Worm (Caenorhabditis elegans) whole organism, L3 larva: ENCODE measurements around the gene K10D11.7.

Source experiments
- ZK546.5 ChIP-seq: sonication (generic microtip); optimal IDR thresholded peaks from 2 replicates; lab custom pipeline; 2017; ENCODE audit warnings: missing biosample characterization, missing genetic modification characterization
- aly-2 ChIP-seq: fragments of 150-350 bp; optimal IDR thresholded peaks from 2 replicates; lab custom pipeline; 2014; ENCODE audit warnings: missing biosample characterization, missing genetic modification characterization
- ama-1 ChIP-seq: fragments of 150-350 bp; optimal IDR thresholded peaks from 2 replicates; lab custom pipeline; 2018
- ceh-28 ChIP-seq: fragments of 150-350 bp; optimal IDR thresholded peaks from 2 replicates; lab custom pipeline; 2014; ENCODE audit warnings: missing biosample characterization, missing genetic modification reagents, missing genetic modification characterization
- ceh-82 ChIP-seq: fragments of 150-350 bp; optimal IDR thresholded peaks from 2 replicates; lab custom pipeline; 2014; ENCODE audit warnings: missing biosample characterization, missing genetic modification characterization
- ceh-9 ChIP-seq: sonication (generic microtip); optimal IDR thresholded peaks from 2 replicates; lab custom pipeline; 2018; ENCODE audit warnings: missing biosample characterization, missing genetic modification characterization
- daf-12 ChIP-seq: fragments of 150-350 bp; optimal IDR thresholded peaks from 2 replicates; lab custom pipeline; 2014; ENCODE audit warnings: missing biosample characterization, missing genetic modification reagents, missing genetic modification characterization
- egl-27 ChIP-seq: sonication (generic microtip); optimal IDR thresholded peaks from 4 replicates; lab custom pipeline; 2017; ENCODE audit warnings: missing biosample characterization, missing genetic modification reagents, missing genetic modification characterization
- egl-5 ChIP-seq: fragments of 150-350 bp; optimal IDR thresholded peaks from 2 replicates; lab custom pipeline; 2017; ENCODE audit warnings: missing biosample characterization, missing genetic modification reagents, missing genetic modification characterization, inconsistent platforms
- elt-1 ChIP-seq: fragments of 150-350 bp; optimal IDR thresholded peaks from 2 replicates; lab custom pipeline; 2014; ENCODE audit warnings: missing biosample characterization, missing genetic modification characterization
- elt-2 ChIP-seq: sonication (generic microtip); optimal IDR thresholded peaks from 2 replicates; lab custom pipeline; 2016; ENCODE audit warnings: missing genetic modification reagents, mild to moderate bottlenecking, missing genetic modification characterization, missing compliant biosample characterization
- elt-3 ChIP-seq, 3 experiments: fragments of 150-350 bp in 1 of 3; sonication (generic microtip) in 2 of 3; optimal IDR thresholded peaks; 2 replicates in 2 of 3; 4 replicates in 1 of 3; lab custom pipeline; 2014 to 2017; ENCODE audit warnings: missing biosample characterization in 3 of 3, missing genetic modification characterization in 3 of 3
- fkh-10 ChIP-seq: sonication (generic microtip); optimal IDR thresholded peaks from 2 replicates; lab custom pipeline; 2017; ENCODE audit warnings: missing biosample characterization, missing genetic modification reagents, missing genetic modification characterization
- fkh-2 ChIP-seq: fragments of 150-350 bp; optimal IDR thresholded peaks from 2 replicates; lab custom pipeline; 2014; ENCODE audit warnings: missing biosample characterization, missing genetic modification reagents, missing genetic modification characterization
- hmg-11 ChIP-seq: sonication (generic microtip); optimal IDR thresholded peaks from 2 replicates; lab custom pipeline; 2016; ENCODE audit warnings: missing genetic modification characterization, missing compliant biosample characterization
- jun-1 ChIP-seq: fragments of 150-350 bp; optimal IDR thresholded peaks from 2 replicates; lab custom pipeline; 2014; ENCODE audit warnings: missing biosample characterization, missing genetic modification reagents, missing genetic modification characterization
- lin-15B ChIP-seq: fragments of 150-350 bp; optimal IDR thresholded peaks from 2 replicates; lab custom pipeline; 2014; ENCODE audit warnings: missing biosample characterization, missing genetic modification characterization
- lin-39 ChIP-seq: fragments of 150-350 bp; optimal IDR thresholded peaks from 2 replicates; lab custom pipeline; 2018; ENCODE audit warnings: missing biosample characterization, missing genetic modification reagents, missing genetic modification characterization
- lsy-12 ChIP-seq: sonication (generic microtip); optimal IDR thresholded peaks from 2 replicates; lab custom pipeline; 2016; ENCODE audit warnings: mild to moderate bottlenecking, missing genetic modification characterization, missing compliant biosample characterization
- mml-1 ChIP-seq: fragments of 150-350 bp; sonication (generic microtip); optimal IDR thresholded peaks from 3 replicates; lab custom pipeline; 2014; ENCODE audit warnings: missing biosample characterization, missing genetic modification characterization
- nfya-1 ChIP-seq: sonication (generic microtip); optimal IDR thresholded peaks from 2 replicates; lab custom pipeline; 2017; ENCODE audit warnings: missing genetic modification characterization, mild to moderate bottlenecking, missing compliant biosample characterization, antibody characterized with exemption, moderate library complexity; ENCODE audit not compliant: insufficient read depth
- nhr-23 ChIP-seq: fragments of 150-350 bp; optimal IDR thresholded peaks from 2 replicates; lab custom pipeline; 2014; ENCODE audit warnings: missing biosample characterization, missing genetic modification reagents, missing genetic modification characterization
- nhr-237 ChIP-seq: fragments of 150-350 bp; optimal IDR thresholded peaks from 2 replicates; lab custom pipeline; 2014; ENCODE audit warnings: missing biosample characterization, missing genetic modification characterization
- nhr-67 ChIP-seq: fragments of 150-350 bp; optimal IDR thresholded peaks from 2 replicates; lab custom pipeline; 2014; ENCODE audit warnings: missing biosample characterization, missing genetic modification characterization
- nhr-76 ChIP-seq: fragments of 150-350 bp; sonication (generic microtip); optimal IDR thresholded peaks from 5 replicates; lab custom pipeline; 2014; ENCODE audit warnings: missing biosample characterization, missing genetic modification characterization
- nhr-77 ChIP-seq: fragments of 150-350 bp; optimal IDR thresholded peaks from 2 replicates; lab custom pipeline; 2014; ENCODE audit warnings: missing biosample characterization, missing genetic modification characterization
- pqm-1 ChIP-seq: fragments of 150-350 bp; optimal IDR thresholded peaks from 2 replicates; lab custom pipeline; 2017; ENCODE audit warnings: missing biosample characterization, missing genetic modification characterization, inconsistent platforms
- sea-2 ChIP-seq: fragments of 150-350 bp; sonication (generic microtip); optimal IDR thresholded peaks from 4 replicates; lab custom pipeline; 2014; ENCODE audit warnings: missing biosample characterization, missing genetic modification reagents, missing genetic modification characterization
- skn-1 ChIP-seq: fragments of 150-350 bp; optimal IDR thresholded peaks from 2 replicates; lab custom pipeline; 2014; ENCODE audit warnings: missing biosample characterization, missing genetic modification characterization
- snpc-4 ChIP-seq: fragments of 150-350 bp; optimal IDR thresholded peaks from 2 replicates; lab custom pipeline; 2014; ENCODE audit warnings: missing biosample characterization, missing genetic modification characterization
- tbx-2 ChIP-seq: sonication (generic microtip); optimal IDR thresholded peaks from 2 replicates; lab custom pipeline; 2016; ENCODE audit warnings: mild to moderate bottlenecking, missing genetic modification characterization, missing compliant biosample characterization
- unc-39 ChIP-seq: sonication (generic microtip); optimal IDR thresholded peaks from 4 replicates; lab custom pipeline; 2017; ENCODE audit warnings: missing biosample characterization, missing genetic modification characterization
- unc-62 ChIP-seq: fragments of 150-350 bp; sonication (generic microtip); optimal IDR thresholded peaks from 4 replicates; lab custom pipeline; 2014; ENCODE audit warnings: missing biosample characterization, missing genetic modification reagents, missing genetic modification characterization
- zag-1 ChIP-seq: fragments of 150-350 bp; optimal IDR thresholded peaks from 2 replicates; lab custom pipeline; 2014; ENCODE audit warnings: missing biosample characterization, missing genetic modification characterization
- ztf-11 ChIP-seq: fragments of 150-350 bp; optimal IDR thresholded peaks from 2 replicates; lab custom pipeline; 2014; ENCODE audit warnings: missing biosample characterization, missing genetic modification characterization
- ztf-4 ChIP-seq: fragments of 150-350 bp; optimal IDR thresholded peaks from 2 replicates; lab custom pipeline; 2014; ENCODE audit warnings: missing biosample characterization, missing genetic modification characterization

K10D11.7 gene

DNA sequence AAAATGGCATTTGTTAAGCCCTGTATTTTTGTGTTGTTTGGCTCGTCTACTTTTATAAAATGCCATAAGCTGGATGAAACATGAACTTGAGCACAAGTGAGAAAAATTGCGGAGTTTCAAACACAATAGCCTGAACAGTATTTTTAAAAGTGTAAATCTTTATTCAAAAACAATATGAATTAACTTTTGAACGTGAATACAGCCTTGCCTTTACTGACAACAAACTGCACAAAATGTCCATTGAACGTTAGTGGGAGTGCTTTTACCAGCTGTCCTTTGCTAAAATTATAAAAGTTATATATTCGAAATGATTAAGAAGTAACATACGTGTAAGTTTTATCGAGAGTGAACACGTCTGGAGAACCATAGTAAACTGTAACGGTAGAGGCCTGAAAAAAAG is 28.5 kb downstream of the K10D11.7 start:
- TF ChIP-seq zag-1: no peak
- TF ChIP-seq ceh-82 (tag; lab: Kevin White, UChicago): no peak
- no peak for TF ChIP-seq elt-1
- no peak for TF ChIP-seq daf-12 (tag; lab: Kevin White, UChicago)
- TF ChIP-seq ztf-11: no peak
- no peak for TF ChIP-seq ZK546.5 (tag; lab: Kevin White, UChicago)
- no peak for TF ChIP-seq lin-39 (tag; lab: Kevin White, UChicago)
- TF ChIP-seq mml-1 (tag; lab: Kevin White, UChicago): no peak
- TF ChIP-seq ceh-28 (tag; lab: Kevin White, UChicago): no peak
- no peak for TF ChIP-seq aly-2 (tag; lab: Kevin White, UChicago)
- TF ChIP-seq unc-39: no peak
- TF ChIP-seq ztf-4 (tag; lab: Kevin White, UChicago): no peak
- no peak for TF ChIP-seq jun-1
- TF ChIP-seq unc-62 (GFP tag; lab: Kevin White, UChicago): no peak
- no peak for TF ChIP-seq nhr-237 (tag; lab: Kevin White, UChicago)
- TF ChIP-seq nhr-67 (tag; lab: Kevin White, UChicago): no peak
- no peak for TF ChIP-seq elt-2 (tag; lab: Kevin White, UChicago)
- TF ChIP-seq lin-15B (tag; lab: Kevin White, UChicago): no peak
- TF ChIP-seq nhr-76 (tag; lab: Kevin White, UChicago): no peak
- TF ChIP-seq nhr-77: no peak
- TF ChIP-seq, all 47 proteins: peak for 0

DNA sequence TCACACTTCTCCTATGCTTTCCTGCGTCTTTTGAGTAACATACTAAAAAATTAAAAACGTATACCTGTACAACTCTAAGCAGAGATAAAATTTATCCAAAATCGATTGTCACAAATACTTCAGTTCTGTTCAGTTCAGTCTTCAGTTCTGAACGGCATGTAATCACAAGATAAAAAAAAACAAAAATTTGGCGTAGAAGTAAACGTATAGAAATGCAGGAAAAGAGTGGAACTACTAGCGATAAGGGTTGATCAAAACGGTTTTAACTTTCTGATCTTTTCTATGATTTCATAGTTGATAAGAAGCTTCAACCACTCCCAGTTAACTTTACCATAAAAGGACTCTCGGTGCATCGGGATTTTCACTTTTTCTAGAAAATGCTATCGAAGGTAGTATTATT is 30.7 kb downstream of the K10D11.7 start, which contains the start of gene dod-22:
TSS of gene dod-22 (plus strand) at position 301 of the 400 bp plus-strand sequence.
- TF ChIP-seq snpc-4 (tag; lab: Kevin White, UChicago): no peak
- TF ChIP-seq nhr-23 (tag; lab: Kevin White, UChicago): no peak
- no peak for TF ChIP-seq unc-62 (GFP tag; lab: Kevin White, UChicago)
- no peak for TF ChIP-seq daf-12 (tag; lab: Kevin White, UChicago)
- TF ChIP-seq ama-1 (lab: Kevin White, UChicago): no peak
- TF ChIP-seq hmg-11 (tag; lab: Kevin White, UChicago): no peak

DNA sequence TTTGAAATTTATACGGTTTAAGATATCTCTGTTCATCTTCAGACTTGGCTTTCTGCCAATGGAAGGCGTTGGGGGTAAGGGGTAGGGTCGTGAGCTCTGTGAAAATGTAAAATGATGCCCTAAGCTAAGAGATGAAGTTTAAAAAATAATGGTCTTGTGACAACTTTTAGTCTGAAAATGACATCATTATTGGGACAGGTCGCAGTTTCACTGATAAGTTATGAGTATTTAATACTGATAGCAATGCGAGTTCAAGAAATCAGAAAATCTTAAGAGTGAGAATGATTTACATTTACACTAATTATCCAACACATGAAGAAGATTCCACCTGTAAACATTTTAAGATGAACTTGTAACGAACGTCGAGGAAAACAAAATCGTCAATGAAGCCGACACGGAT is 31.1 kb downstream of the K10D11.7 start:
- TF ChIP-seq elt-2 (tag; lab: Kevin White, UChicago) (peak; percentile 64), lsy-12 (tag; lab: Kevin White, UChicago) (no peak), nhr-23 (tag; lab: Kevin White, UChicago) (no peak), pqm-1 (tag; lab: Kevin White, UChicago) (peak; percentile 76)

DNA sequence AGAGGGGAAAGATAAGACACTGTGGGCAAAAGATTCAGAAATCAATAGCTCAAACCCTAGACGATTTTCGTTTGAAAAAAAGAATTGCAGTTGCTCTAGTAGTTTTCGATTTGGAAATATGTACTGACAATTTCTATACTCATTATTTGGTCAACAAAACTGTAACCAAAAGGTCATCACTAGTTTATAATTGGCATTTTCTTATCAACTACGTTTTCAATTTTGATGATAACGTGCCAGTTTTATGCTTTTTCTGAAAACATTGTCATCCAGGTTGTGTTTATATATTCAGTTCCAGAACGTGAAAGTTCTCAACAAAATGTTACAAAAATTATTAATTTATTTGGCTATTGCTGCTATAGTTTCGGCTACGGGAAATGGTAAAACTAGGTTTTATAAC is 33.2 kb downstream of the K10D11.7 start, which contains the start of gene F55G11.8:
TSS of gene F55G11.8 (plus strand) at position 245 of the 400 bp plus-strand sequence.
- peak; percentile 2 for TF ChIP-seq skn-1 (tag; lab: Kevin White, UChicago)
- TF ChIP-seq pqm-1 (tag; lab: Kevin White, UChicago): peak; percentile 20
- no peak for TF ChIP-seq sea-2 (GFP tag; lab: Kevin White, UChicago)
- TF ChIP-seq lsy-12 (tag; lab: Kevin White, UChicago): no peak
- no peak for TF ChIP-seq egl-5 (tag; lab: Kevin White, UChicago)
- no peak for TF ChIP-seq egl-27 (tag; lab: Kevin White, UChicago)
- peak; percentile 78 for TF ChIP-seq elt-2 (tag; lab: Kevin White, UChicago)
- TF ChIP-seq tbx-2 (tag; lab: Kevin White, UChicago): no peak

DNA sequence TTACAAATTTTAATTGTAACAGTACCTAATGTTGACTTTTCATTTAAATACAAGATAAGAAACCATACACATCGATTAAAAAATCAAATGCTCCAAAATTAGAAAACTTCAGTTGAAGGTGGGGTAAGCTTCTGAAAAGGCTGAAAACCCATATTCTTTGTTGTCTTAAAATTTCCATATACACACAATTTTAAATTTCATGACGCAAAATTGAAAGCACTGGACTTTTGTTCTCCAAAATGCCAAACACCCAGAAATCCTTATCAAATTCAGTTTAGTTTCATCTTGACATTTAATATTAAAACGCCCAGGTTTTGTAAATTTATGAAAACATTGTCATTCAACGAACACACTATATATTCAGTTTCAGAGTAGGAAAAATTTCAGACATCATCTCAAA is 35.6 kb downstream of the K10D11.7 start, which contains the start of gene F55G11.7:
TSS of gene F55G11.7 (plus strand) at position 301 of the 400 bp plus-strand sequence.
- TF ChIP-seq elt-1 (no peak), egl-27 (tag; lab: Kevin White, UChicago) (no peak), ztf-4 (tag; lab: Kevin White, UChicago) (no peak), lin-39 (tag; lab: Kevin White, UChicago) (no peak), nfya-1 (tag; lab: Kevin White, UChicago) (no peak), ceh-9 (tag; lab: Kevin White, UChicago) (no peak), fkh-10 (GFP tag; lab: Kevin White, UChicago) (no peak), elt-3 (tag; optimal IDR thresholded peaks at IDR 0.05; lab: Kevin White, UChicago) (no peak), ceh-28 (tag; lab: Kevin White, UChicago) (no peak), daf-12 (tag; lab: Kevin White, UChicago) (no peak), fkh-2 (no peak)
